Worm (Caenorhabditis elegans) whole organism, L4 larva: ENCODE data around the gene rsef-1.
A peak's percentile ranks its signal among the peaks of the same experiment; 100 is the strongest.

ENCODE experiments used
- aha-1 ChIP-seq: fragments of 150-350 bp; peaks from one replicate; lab custom pipeline; 2014; ENCODE audit warnings: missing biosample characterization, missing genetic modification characterization
- ceh-32 ChIP-seq: sonication (generic microtip); optimal IDR thresholded peaks from 2 replicates; lab custom pipeline; 2016; ENCODE audit warnings: mild to moderate bottlenecking, missing genetic modification characterization, missing compliant biosample characterization; ENCODE audit not compliant: poor library complexity
- ceh-44 ChIP-seq: fragments of 200-800 bp; sonication (Bioruptor generic); IDR thresholded peaks from 2 replicates; pipeline ENCODE4 v1.3.6; 2022; ENCODE audit warnings: missing genetic modification reagents, missing genetic modification characterization, missing compliant biosample characterization
- daf-12 ChIP-seq: fragments of 150-350 bp; optimal IDR thresholded peaks from 2 replicates; lab custom pipeline; 2014; ENCODE audit warnings: missing biosample characterization, missing genetic modification reagents, missing genetic modification characterization
- dpl-1 ChIP-seq: fragments of 150-350 bp; optimal IDR thresholded peaks from 2 replicates; lab custom pipeline; 2014; ENCODE audit warnings: missing biosample characterization, missing genetic modification reagents, missing genetic modification characterization
- egl-27 ChIP-seq: sonication (generic microtip); optimal IDR thresholded peaks from 3 replicates; lab custom pipeline; 2017; ENCODE audit warnings: missing biosample characterization, missing genetic modification reagents, missing genetic modification characterization
- fos-1 ChIP-seq: fragments of 150-350 bp; optimal IDR thresholded peaks from 2 replicates; lab custom pipeline; 2014; ENCODE audit warnings: missing biosample characterization, missing genetic modification characterization
- hlh-30 ChIP-seq: sonication (generic microtip); optimal IDR thresholded peaks from 2 replicates; lab custom pipeline; 2017; ENCODE audit warnings: antibody characterized with exemption, mild to moderate bottlenecking, missing genetic modification characterization, missing compliant biosample characterization; ENCODE audit not compliant: insufficient read depth
- lsy-2 ChIP-seq, 2 experiments: fragments of 150-350 bp in 1 of 2; sonication (generic microtip) in 1 of 2; optimal IDR thresholded peaks; 2 replicates each; lab custom pipeline; 2014 to 2017; ENCODE audit warnings: missing biosample characterization in 2 of 2, missing genetic modification characterization in 2 of 2
- nhr-10 ChIP-seq: fragments of 150-350 bp; optimal IDR thresholded peaks from 2 replicates; lab custom pipeline; 2014; ENCODE audit warnings: missing biosample characterization, missing genetic modification characterization
- nhr-237 ChIP-seq: sonication (generic microtip); optimal IDR thresholded peaks from 2 replicates; lab custom pipeline; 2017; ENCODE audit warnings: missing biosample characterization, missing genetic modification characterization
- nhr-77 ChIP-seq: fragments of 150-350 bp; optimal IDR thresholded peaks from 2 replicates; lab custom pipeline; 2014; ENCODE audit warnings: missing biosample characterization, missing genetic modification characterization
- snpc-4 ChIP-seq: fragments of 150-350 bp; optimal IDR thresholded peaks from 2 replicates; lab custom pipeline; 2014; ENCODE audit warnings: missing biosample characterization, missing genetic modification characterization
- zfp-3 ChIP-seq: fragments of 200-800 bp; sonication (Bioruptor generic); conservative IDR thresholded peaks from 2 replicates; pipeline ENCODE4 v1.3.6; 2022; ENCODE audit warnings: missing genetic modification reagents, missing genetic modification characterization, missing compliant biosample characterization

- TF ChIP-seq ceh-44 (GFP tag; lab: Robert Waterston, UW) (no peak), aha-1 (tag; lab: Kevin White, UChicago) (no peak), ceh-32 (tag; lab: Kevin White, UChicago) (no peak), nhr-77 (tag; lab: Kevin White, UChicago) (no peak), fos-1 (tag; lab: Kevin White, UChicago) (no peak), dpl-1 (GFP tag; lab: Kevin White, UChicago) (no peak), daf-12 (tag; lab: Kevin White, UChicago) (no peak), nhr-237 (tag; lab: Kevin White, UChicago) (no peak), nhr-10 (tag; lab: Kevin White, UChicago) (no peak), egl-27 (no peak), hlh-30 (tag; lab: Kevin White, UChicago) (no peak), snpc-4 (tag; lab: Kevin White, UChicago) (no peak), zfp-3 (GFP tag; lab: Robert Waterston, UW) (no peak), lsy-2 (tag; optimal IDR thresholded peaks at IDR 0.05; lab: Kevin White, UChicago) (peak in 1 of 2 experiments; percentile 20)
Observed at ce11 chrX:3025145-3025544, 34.1 kb downstream of the rsef-1 start.
